Worm (Caenorhabditis elegans) whole organism, late embryonic: ENCODE measurements around the gene K06H7.2.

Source experiments
- K09A11.1 ChIP-seq: sonication (generic microtip); optimal IDR thresholded peaks from 2 replicates; lab custom pipeline; 2017; ENCODE audit warnings: antibody characterized with exemption, mild to moderate bottlenecking, missing genetic modification characterization, missing compliant biosample characterization; ENCODE audit not compliant: insufficient read depth
- T23F11.4 ChIP-seq: fragments of 200-800 bp; sonication (Bioruptor generic); optimal IDR thresholded peaks from 2 replicates; lab custom pipeline; 2018; ENCODE audit warnings: mild to moderate bottlenecking, missing genetic modification characterization, missing compliant biosample characterization
- Y22D7AL.16 ChIP-seq: sonication (generic microtip); optimal IDR thresholded peaks from 2 replicates; lab custom pipeline; 2016; ENCODE audit warnings: missing genetic modification characterization, missing compliant biosample characterization
- ceh-14 ChIP-seq: sonication (generic microtip); optimal IDR thresholded peaks from 2 replicates; lab custom pipeline; 2016; ENCODE audit warnings: missing genotype, missing genetic modification characterization, missing compliant biosample characterization
- ceh-19 ChIP-seq: fragments of 200-800 bp; sonication (Bioruptor generic); optimal IDR thresholded peaks from 2 replicates; lab custom pipeline; 2018; ENCODE audit warnings: mild to moderate bottlenecking, missing genetic modification characterization, missing compliant biosample characterization
- ceh-2 ChIP-seq: sonication (generic microtip); optimal IDR thresholded peaks from 2 replicates; lab custom pipeline; 2016; ENCODE audit warnings: missing genotype, missing genetic modification characterization, missing compliant biosample characterization
- ceh-22 ChIP-seq: sonication (generic microtip); optimal IDR thresholded peaks from 2 replicates; lab custom pipeline; 2017; ENCODE audit warnings: missing biosample characterization, missing genetic modification characterization
- ceh-24 ChIP-seq: sonication (generic microtip); optimal IDR thresholded peaks from 2 replicates; lab custom pipeline; 2016; ENCODE audit warnings: mild to moderate bottlenecking, missing genetic modification characterization, missing compliant biosample characterization
- ceh-31 ChIP-seq: sonication (generic microtip); optimal IDR thresholded peaks from 2 replicates; lab custom pipeline; 2016; ENCODE audit warnings: missing genetic modification characterization, missing compliant biosample characterization
- ceh-45 ChIP-seq: fragments of 200-800 bp; sonication (Bioruptor generic); IDR thresholded peaks from 2 replicates; pipeline ENCODE4 v1.3.6; 2022; ENCODE audit warnings: missing genetic modification reagents, missing genetic modification characterization, missing compliant biosample characterization
- dmd-4 ChIP-seq: sonication (generic microtip); optimal IDR thresholded peaks from 2 replicates; lab custom pipeline; 2016; ENCODE audit warnings: borderline replicate concordance, missing genetic modification characterization, missing compliant biosample characterization
- dve-1 ChIP-seq: sonication (generic microtip); optimal IDR thresholded peaks from 2 replicates; lab custom pipeline; 2017; ENCODE audit warnings: antibody characterized with exemption, mild to moderate bottlenecking, missing genetic modification characterization, missing compliant biosample characterization
- ets-4 ChIP-seq: sonication (generic microtip); optimal IDR thresholded peaks from 2 replicates; lab custom pipeline; 2016; ENCODE audit warnings: missing genetic modification characterization, missing compliant biosample characterization
- eyg-1 ChIP-seq: sonication (generic microtip); optimal IDR thresholded peaks from 2 replicates; lab custom pipeline; 2016; ENCODE audit warnings: missing genotype, missing genetic modification characterization, missing compliant biosample characterization
- fax-1 ChIP-seq: sonication (generic microtip); optimal IDR thresholded peaks from 2 replicates; lab custom pipeline; 2016; ENCODE audit warnings: missing genotype, missing genetic modification characterization, missing compliant biosample characterization
- fkh-6 ChIP-seq: sonication (generic microtip); optimal IDR thresholded peaks from 2 replicates; lab custom pipeline; 2016; ENCODE audit warnings: missing genetic modification characterization, missing compliant biosample characterization
- gmeb-2 ChIP-seq: sonication (generic microtip); optimal IDR thresholded peaks from 2 replicates; lab custom pipeline; 2016; ENCODE audit warnings: missing genetic modification characterization, inconsistent platforms, missing compliant biosample characterization
- hlh-13 ChIP-seq: fragments of 200-800 bp; sonication (Bioruptor generic); optimal IDR thresholded peaks from 2 replicates; lab custom pipeline; 2018; ENCODE audit warnings: mild to moderate bottlenecking, missing genetic modification characterization, missing compliant biosample characterization
- hlh-15 ChIP-seq: sonication (generic microtip); optimal IDR thresholded peaks from 2 replicates; lab custom pipeline; 2016; ENCODE audit warnings: missing genetic modification characterization, missing compliant biosample characterization
- hlh-30 ChIP-seq: sonication (generic microtip); optimal IDR thresholded peaks from 2 replicates; lab custom pipeline; 2017; ENCODE audit warnings: antibody characterized with exemption, missing genetic modification characterization, missing compliant biosample characterization; ENCODE audit not compliant: insufficient read depth
- hlh-6 ChIP-seq: sonication (generic microtip); optimal IDR thresholded peaks from 2 replicates; lab custom pipeline; 2016; ENCODE audit warnings: missing genotype, missing genetic modification characterization, missing compliant biosample characterization
- lim-6 ChIP-seq: sonication (generic microtip); optimal IDR thresholded peaks from 2 replicates; lab custom pipeline; 2016; ENCODE audit warnings: missing genetic modification characterization, missing compliant biosample characterization
- lin-11 ChIP-seq: fragments of 200-800 bp; sonication (Bioruptor generic); optimal IDR thresholded peaks from 2 replicates; lab custom pipeline; 2018; ENCODE audit warnings: mild to moderate bottlenecking, missing genetic modification characterization, missing compliant biosample characterization
- madf-2 ChIP-seq: sonication (generic microtip); optimal IDR thresholded peaks from 2 replicates; lab custom pipeline; 2017; ENCODE audit warnings: missing genetic modification characterization, missing compliant biosample characterization
- nhr-232 ChIP-seq: sonication (generic microtip); optimal IDR thresholded peaks from 2 replicates; lab custom pipeline; 2016; ENCODE audit warnings: missing genetic modification characterization, missing compliant biosample characterization
- npax-4 ChIP-seq: sonication (generic microtip); optimal IDR thresholded peaks from 2 replicates; lab custom pipeline; 2016; ENCODE audit warnings: missing genetic modification characterization, missing compliant biosample characterization
- odd-2 ChIP-seq: sonication (generic microtip); optimal IDR thresholded peaks from 2 replicates; lab custom pipeline; 2017; ENCODE audit warnings: antibody characterized with exemption, mild to moderate bottlenecking, missing genetic modification characterization, missing compliant biosample characterization
- pag-3 ChIP-seq: sonication (generic microtip); optimal IDR thresholded peaks from 2 replicates; lab custom pipeline; 2016; ENCODE audit warnings: missing compliant biosample characterization, missing genetic modification characterization, borderline replicate concordance
- pax-1 ChIP-seq: fragments of 150-350 bp; optimal IDR thresholded peaks from 2 replicates; lab custom pipeline; 2014; ENCODE audit warnings: missing biosample characterization, missing genetic modification characterization
- pha-2 ChIP-seq: sonication (generic microtip); optimal IDR thresholded peaks from 2 replicates; lab custom pipeline; 2017; ENCODE audit warnings: mild to moderate bottlenecking, missing genetic modification characterization, missing compliant biosample characterization
- pha-4 ChIP-seq: fragments of 150-350 bp; optimal IDR thresholded peaks from 2 replicates; lab custom pipeline; 2018; ENCODE audit warnings: missing biosample characterization, missing genetic modification reagents, missing genetic modification characterization
- ref-2 ChIP-seq: sonication (generic microtip); optimal IDR thresholded peaks from 2 replicates; lab custom pipeline; 2016; ENCODE audit warnings: missing genetic modification characterization, missing compliant biosample characterization
- sdc-2 ChIP-seq: sonication (generic microtip); optimal IDR thresholded peaks from 2 replicates; lab custom pipeline; 2016; ENCODE audit warnings: missing genotype, missing genetic modification characterization, missing compliant biosample characterization
- sox-2 ChIP-seq: fragments of 200-800 bp; sonication (Bioruptor generic); IDR thresholded peaks from 2 replicates; pipeline ENCODE4 v1.3.6; 2022; ENCODE audit warnings: missing genetic modification reagents, missing genetic modification characterization, missing compliant biosample characterization
- sox-4 ChIP-seq: sonication (generic microtip); optimal IDR thresholded peaks from 2 replicates; lab custom pipeline; 2017; ENCODE audit warnings: mild to moderate bottlenecking, missing genetic modification characterization, inconsistent platforms, missing compliant biosample characterization
- tbx-7 ChIP-seq: sonication (generic microtip); optimal IDR thresholded peaks from 2 replicates; lab custom pipeline; 2016; ENCODE audit warnings: missing genotype, missing genetic modification characterization, missing compliant biosample characterization
- ttx-3 ChIP-seq: sonication (generic microtip); optimal IDR thresholded peaks from 2 replicates; lab custom pipeline; 2016; ENCODE audit warnings: missing genetic modification reagents, missing genetic modification characterization, missing compliant biosample characterization
- unc-42 ChIP-seq: sonication (generic microtip); optimal IDR thresholded peaks from 2 replicates; lab custom pipeline; 2016; ENCODE audit warnings: missing genotype, missing genetic modification characterization, missing compliant biosample characterization
- zip-5 ChIP-seq: sonication (generic microtip); optimal IDR thresholded peaks from 2 replicates; lab custom pipeline; 2016; ENCODE audit warnings: missing genetic modification characterization, missing compliant biosample characterization
- ztf-16 ChIP-seq: sonication (generic microtip); optimal IDR thresholded peaks from 2 replicates; lab custom pipeline; 2017; ENCODE audit warnings: missing genetic modification characterization, missing compliant biosample characterization

Gene K06H7.2

DNA sequence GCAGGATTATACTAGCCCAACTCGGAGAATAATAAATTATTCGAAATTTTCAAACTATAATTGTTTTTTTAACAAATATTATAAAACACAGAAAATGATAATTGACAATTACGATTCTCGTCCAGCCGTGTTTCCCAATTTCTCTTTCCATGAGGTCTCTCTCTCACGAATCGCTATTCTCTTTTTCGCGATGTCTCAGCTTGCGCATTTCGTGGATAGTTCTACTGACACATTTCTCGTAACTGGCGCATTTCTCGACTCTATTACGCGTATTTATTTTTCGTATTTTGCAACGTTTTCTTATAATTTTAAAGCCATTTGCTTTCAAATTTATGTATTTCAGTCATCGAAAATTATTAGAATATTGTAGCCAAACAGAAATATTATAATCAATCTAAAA is 49.6 kb upstream of the K06H7.2 start (continued):
- TF ChIP-seq dmd-4 (tag; lab: Kevin White, UChicago) (peak; percentile 100), ztf-16 (tag; lab: Kevin White, UChicago) (peak; percentile 100), gmeb-2 (tag; lab: Kevin White, UChicago) (peak; percentile 99), dve-1 (tag; lab: Kevin White, UChicago) (peak; percentile 98), zip-5 (tag; lab: Kevin White, UChicago) (peak; percentile 100), odd-2 (tag; lab: Kevin White, UChicago) (no peak), K09A11.1 (peak; percentile 88), hlh-6 (tag; lab: Kevin White, UChicago) (peak; percentile 100), tbx-7 (tag; lab: Kevin White, UChicago) (peak; percentile 100), eyg-1 (peak; percentile 100), ceh-24 (tag; lab: Kevin White, UChicago) (peak; percentile 98), ceh-22 (tag; lab: Kevin White, UChicago) (peak; percentile 37), pha-4 (tag; lab: Kevin White, UChicago) (no peak), pha-2 (tag; lab: Kevin White, UChicago) (peak; percentile 98), fax-1 (tag; lab: Kevin White, UChicago) (peak; percentile 100), hlh-30 (tag; lab: Kevin White, UChicago) (peak; percentile 76), ets-4 (peak; percentile 100), ttx-3 (tag; lab: Kevin White, UChicago) (peak; percentile 100), ceh-45 (GFP tag; lab: Robert Waterston, UW) (peak; percentile 100), madf-2 (tag; lab: Kevin White, UChicago) (peak; percentile 100), pax-1 (tag; lab: Kevin White, UChicago) (peak; percentile 85), unc-42 (tag; lab: Kevin White, UChicago) (peak; percentile 100), ceh-19 (GFP tag; lab: Kevin White, UChicago) (peak; percentile 100), hlh-15 (tag; lab: Kevin White, UChicago) (peak; percentile 100), ref-2 (peak; percentile 100)

DNA sequence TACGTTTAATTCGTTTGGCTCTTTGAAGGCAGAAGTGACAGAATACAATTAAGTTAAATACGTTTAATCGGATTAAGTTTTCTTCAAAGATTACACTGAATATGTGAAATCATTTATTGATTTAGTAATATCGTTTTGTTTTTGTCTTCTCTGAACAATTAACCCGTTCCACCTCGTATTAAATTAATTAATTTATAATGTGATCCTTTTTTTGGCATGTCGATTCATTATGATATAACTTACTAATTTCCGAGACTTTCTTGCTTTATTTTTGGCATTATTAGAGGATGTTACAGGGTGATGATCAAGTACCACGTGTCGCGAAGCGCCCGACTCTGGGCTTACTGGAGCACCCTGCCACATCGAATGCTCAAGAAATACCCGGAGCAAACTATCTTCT is 49.2 kb upstream of the K06H7.2 start, which contains the start of gene K12H4.5:
K12H4.5 (plus strand) TSS at position 301 of the 400 bp plus-strand sequence.
- no peak for TF ChIP-seq lin-11 (tag; lab: Kevin White, UChicago)
- TF ChIP-seq ceh-31 (tag; lab: Kevin White, UChicago), result no peak
- TF ChIP-seq lim-6 (tag; lab: Kevin White, UChicago), result no peak
- TF ChIP-seq ceh-14, result no peak
- no peak for TF ChIP-seq sdc-2 (tag; lab: Kevin White, UChicago)
- TF ChIP-seq hlh-13 (GFP tag; lab: Kevin White, UChicago), result no peak
- no peak for TF ChIP-seq pax-1 (tag; lab: Kevin White, UChicago)
- TF ChIP-seq pag-3 (tag; lab: Kevin White, UChicago), result no peak
- TF ChIP-seq Y22D7AL.16 (tag; lab: Kevin White, UChicago), result no peak
- no peak for TF ChIP-seq sox-4 (tag; lab: Kevin White, UChicago)
- TF ChIP-seq npax-4 (tag; lab: Kevin White, UChicago), result no peak
- TF ChIP-seq fkh-6 (tag; lab: Kevin White, UChicago), result no peak
- TF ChIP-seq ttx-3 (tag; lab: Kevin White, UChicago), result no peak
- no peak for TF ChIP-seq T23F11.4

DNA sequence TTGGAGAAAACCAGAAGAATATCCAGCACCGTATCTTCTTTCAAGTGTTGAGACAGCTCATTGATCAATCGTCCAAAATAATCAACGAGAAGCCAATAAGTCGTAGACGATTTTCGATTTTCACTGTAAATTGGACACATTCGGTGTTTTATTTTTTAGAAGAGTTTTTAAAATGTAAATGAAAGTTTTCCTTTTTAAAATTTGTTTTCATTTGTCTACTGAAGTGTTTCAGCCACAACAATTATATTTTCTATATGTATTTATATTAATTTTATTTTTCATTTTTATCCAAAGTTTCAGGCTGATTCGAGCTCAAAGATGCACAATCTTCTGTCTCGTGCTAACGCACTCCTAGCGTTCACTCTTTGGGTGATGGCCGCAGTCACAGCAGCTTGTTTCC is 48.7 kb upstream of the K06H7.2 start, which contains the start of gene spcs-3:
spcs-3 (plus strand) TSS at position 301 of the 400 bp plus-strand sequence.
- TF ChIP-seq sox-2 (GFP tag; lab: Robert Waterston, UW) (no peak), ttx-3 (tag; lab: Kevin White, UChicago) (no peak), nhr-232 (no peak), lin-11 (tag; lab: Kevin White, UChicago) (no peak), ceh-2 (tag; lab: Kevin White, UChicago) (no peak), T23F11.4 (no peak)
- TF ChIP-seq, all 69 proteins: peak for 0
